Fruit fly (Drosophila melanogaster) whole organism, embryonic: ENCODE results near the gene Sec5.

Experiments used
- Abd-B ChIP-seq: fragments of 200-800 bp; sonication (Bioruptor generic); optimal IDR thresholded peaks from 2 replicates; lab custom pipeline; 2018; ENCODE audit warnings: missing biosample characterization, mild to moderate bottlenecking, missing genetic modification characterization, moderate library complexity
- B-H2 ChIP-seq: fragments of 200-800 bp; sonication (Bioruptor generic); optimal IDR thresholded peaks from 2 replicates; lab custom pipeline; 2018; ENCODE audit warnings: missing biosample characterization, mild to moderate bottlenecking, missing genetic modification characterization
- CG10654 ChIP-seq: fragments of 200-800 bp; sonication (Bioruptor generic); optimal IDR thresholded peaks from 2 replicates; lab custom pipeline; 2016; ENCODE audit warnings: missing biosample characterization, missing genetic modification characterization
- CG13775 ChIP-seq: fragments of 200-800 bp; sonication (Bioruptor generic); optimal IDR thresholded peaks from 3 replicates; lab custom pipeline; 2017; ENCODE audit warnings: missing biosample characterization, mild to moderate bottlenecking, missing genetic modification characterization
- CG14965 ChIP-seq: fragments of 200-800 bp; sonication (Bioruptor generic); optimal IDR thresholded peaks from 2 replicates; lab custom pipeline; 2016; ENCODE audit warnings: missing biosample characterization, missing genetic modification characterization, borderline replicate concordance
- CG15073 ChIP-seq: fragments of 200-800 bp; sonication (Bioruptor generic); optimal IDR thresholded peaks from 2 replicates; lab custom pipeline; 2016; ENCODE audit warnings: missing biosample characterization, missing genetic modification characterization
- CG17912 ChIP-seq: fragments of 200-800 bp; sonication (Bioruptor generic); optimal IDR thresholded peaks from 2 replicates; lab custom pipeline; 2018; ENCODE audit warnings: missing biosample characterization, mild to moderate bottlenecking, missing genetic modification characterization
- CG18476 ChIP-seq: fragments of 200-800 bp; sonication (Bioruptor generic); optimal IDR thresholded peaks from 2 replicates; lab custom pipeline; 2016; ENCODE audit warnings: missing biosample characterization, mild to moderate bottlenecking, missing genetic modification characterization
- CG18599 ChIP-seq: fragments of 200-800 bp; sonication (Bioruptor generic); optimal IDR thresholded peaks from 3 replicates; lab custom pipeline; 2017; ENCODE audit warnings: missing biosample characterization, missing genetic modification characterization, mild to moderate bottlenecking, moderate library complexity, missing genetic modification reagents
- CG18619 ChIP-seq: fragments of 200-800 bp; sonication (Bioruptor generic); optimal IDR thresholded peaks from 3 replicates; lab custom pipeline; 2017; ENCODE audit warnings: missing biosample characterization, mild to moderate bottlenecking, missing genetic modification characterization
- CG3065 ChIP-seq: fragments of 200-800 bp; sonication (Bioruptor generic); optimal IDR thresholded peaks from 2 replicates; lab custom pipeline; 2016; ENCODE audit warnings: missing biosample characterization, missing genetic modification characterization
- CG31441 ChIP-seq: fragments of 200-800 bp; sonication (Bioruptor generic); IDR thresholded peaks from 2 replicates; pipeline ENCODE4 v1.3.6; 2022; ENCODE audit warnings: missing biosample characterization, missing genetic modification characterization
- CG3407 ChIP-seq: fragments of 200-800 bp; sonication (Bioruptor generic); optimal IDR thresholded peaks from 2 replicates; lab custom pipeline; 2018; ENCODE audit warnings: missing biosample characterization, mild to moderate bottlenecking, missing genetic modification characterization
- CG4328 ChIP-seq: fragments of 200-800 bp; sonication (Bioruptor generic); optimal IDR thresholded peaks from 3 replicates; lab custom pipeline; 2017; ENCODE audit warnings: missing biosample characterization, missing genetic modification reagents, missing genetic modification characterization
- CG4854 ChIP-seq: fragments of 200-800 bp; sonication (Bioruptor generic); optimal IDR thresholded peaks from 2 replicates; lab custom pipeline; 2016; ENCODE audit warnings: missing biosample characterization, missing genetic modification characterization, inconsistent platforms
- CG5180 ChIP-seq: fragments of 200-800 bp; sonication (Bioruptor generic); optimal IDR thresholded peaks from 3 replicates; lab custom pipeline; 2017; ENCODE audit warnings: missing biosample characterization, missing genetic modification characterization, mild to moderate bottlenecking, moderate library complexity, missing genetic modification reagents
- CG9817 ChIP-seq: fragments of 200-800 bp; sonication (Bioruptor generic); optimal IDR thresholded peaks from 2 replicates; lab custom pipeline; 2018; ENCODE audit warnings: missing biosample characterization, mild to moderate bottlenecking, missing genetic modification characterization, moderate library complexity
- CG9932 ChIP-seq: fragments of 200-800 bp; sonication (Bioruptor generic); IDR thresholded peaks from 2 replicates; pipeline ENCODE4 v1.3.6; 2022; ENCODE audit warnings: missing biosample characterization, missing genetic modification characterization
- Dip3 ChIP-seq: fragments of 200-800 bp; sonication (Bioruptor generic); optimal IDR thresholded peaks from 3 replicates; lab custom pipeline; 2016; ENCODE audit warnings: missing biosample characterization, missing genetic modification characterization
- Doc3 ChIP-seq: fragments of 200-800 bp; sonication (Bioruptor generic); IDR thresholded peaks from 3 replicates; pipeline ENCODE4 v1.3.6; 2022; ENCODE audit warnings: missing biosample characterization, missing genetic modification characterization; ENCODE audit not compliant: partially characterized antibody
- GATAe ChIP-seq: fragments of 200-800 bp; sonication (Bioruptor generic); conservative IDR thresholded peaks from 2 replicates; pipeline ENCODE4 v1.3.6; 2022; ENCODE audit warnings: missing biosample characterization, missing genetic modification characterization
- Gug ChIP-seq: fragments of 200-800 bp; sonication (Bioruptor generic); IDR thresholded peaks from 4 replicates; pipeline ENCODE4 v1.3.6; 2022; ENCODE audit warnings: missing biosample characterization, missing genetic modification characterization
- HHEX ChIP-seq: fragments of 200-800 bp; sonication (Bioruptor generic); optimal IDR thresholded peaks from 3 replicates; lab custom pipeline; 2017; ENCODE audit warnings: missing biosample characterization, mild to moderate bottlenecking, missing genetic modification characterization, missing genetic modification reagents
- MESR4 ChIP-seq: fragments of 200-800 bp; sonication (Bioruptor generic); optimal IDR thresholded peaks from 2 replicates; lab custom pipeline; 2018; ENCODE audit warnings: missing biosample characterization, mild to moderate bottlenecking, missing genetic modification characterization, moderate library complexity
- Mrtf ChIP-seq: fragments of 200-800 bp; sonication (Bioruptor generic); IDR thresholded peaks from 3 replicates; pipeline ENCODE4 v1.3.6; 2022; ENCODE audit warnings: missing biosample characterization, missing genetic modification characterization
- Pdp1 ChIP-seq, 2 experiments: fragments of 200-800 bp; sonication (Bioruptor generic); optimal IDR thresholded peaks; 3 replicates each; lab custom pipeline; 2016; ENCODE audit warnings: missing biosample characterization in 2 of 2, missing genetic modification characterization in 2 of 2, mild to moderate bottlenecking in 1 of 2, moderate library complexity in 1 of 2
- Scr ChIP-seq: fragments of 200-800 bp; sonication (Bioruptor generic); IDR thresholded peaks from 2 replicates; pipeline ENCODE4 v1.3.6; 2022; ENCODE audit warnings: missing biosample characterization, missing genetic modification characterization; ENCODE audit not compliant: partially characterized antibody
- Side ChIP-seq: fragments of 200-800 bp; sonication (Bioruptor generic); optimal IDR thresholded peaks from 2 replicates; lab custom pipeline; 2016; ENCODE audit warnings: missing biosample characterization, missing genetic modification characterization
- Sry-δ ChIP-seq: fragments of 200-800 bp; sonication (Bioruptor generic); optimal IDR thresholded peaks from 2 replicates; lab custom pipeline; 2016; ENCODE audit warnings: missing biosample characterization, missing genetic modification characterization
- amos ChIP-seq: fragments of 200-800 bp; sonication (Bioruptor generic); IDR thresholded peaks from 2 replicates; pipeline ENCODE4 v1.3.6; 2022; ENCODE audit warnings: missing biosample characterization, missing genetic modification characterization; ENCODE audit not compliant: partially characterized antibody
- bcd ChIP-seq: fragments of 200-800 bp; sonication (Bioruptor generic); optimal IDR thresholded peaks from 2 replicates; lab custom pipeline; 2017; ENCODE audit warnings: missing biosample characterization, mild to moderate bottlenecking, missing genetic modification characterization
- cad ChIP-seq: fragments of >200 bp; optimal IDR thresholded peaks from 2 replicates; lab custom pipeline; 2017; ENCODE audit warnings: missing biosample characterization, missing genetic modification characterization
- chif ChIP-seq, 2 experiments: fragments of 200-800 bp; sonication (Bioruptor generic); optimal IDR thresholded peaks; 3 replicates each; lab custom pipeline; 2016; ENCODE audit warnings: missing biosample characterization in 2 of 2, missing genetic modification characterization in 2 of 2
- dmrt99B ChIP-seq: fragments of 200-800 bp; sonication (Bioruptor generic); optimal IDR thresholded peaks from 2 replicates; lab custom pipeline; 2018; ENCODE audit warnings: missing biosample characterization, mild to moderate bottlenecking, missing genetic modification characterization, moderate library complexity
- fd96Cb ChIP-seq: fragments of 200-800 bp; sonication (Bioruptor generic); optimal IDR thresholded peaks from 2 replicates; lab custom pipeline; 2018; ENCODE audit warnings: missing biosample characterization, mild to moderate bottlenecking, missing genetic modification characterization, moderate library complexity
- gcm ChIP-seq: fragments of 200-800 bp; sonication (Bioruptor generic); optimal IDR thresholded peaks from 2 replicates; lab custom pipeline; 2019; ENCODE audit warnings: missing biosample characterization, mild to moderate bottlenecking, missing genetic modification characterization, moderate library complexity
- gfzf ChIP-seq: fragments of 200-800 bp; sonication (Bioruptor generic); optimal IDR thresholded peaks from 2 replicates; lab custom pipeline; 2016; ENCODE audit warnings: missing biosample characterization, mild to moderate bottlenecking, missing genetic modification characterization, moderate library complexity
- hb ChIP-seq: fragments of 200-800 bp; sonication (Bioruptor generic); IDR thresholded peaks from 3 replicates; pipeline ENCODE4 v1.3.6; 2022; ENCODE audit warnings: missing biosample characterization, missing genetic modification characterization; ENCODE audit not compliant: partially characterized antibody
- hth ChIP-seq: fragments of >200 bp; optimal IDR thresholded peaks from 2 replicates; lab custom pipeline; 2017; ENCODE audit warnings: inconsistent platforms
- inv ChIP-seq: fragments of 200-800 bp; sonication (Bioruptor generic); IDR thresholded peaks from 2 replicates; pipeline ENCODE4 v1.3.6; 2022; ENCODE audit warnings: missing biosample characterization, missing genetic modification characterization; ENCODE audit not compliant: partially characterized antibody
- lmd ChIP-seq: fragments of 200-800 bp; sonication (Bioruptor generic); IDR thresholded peaks from 2 replicates; pipeline ENCODE4 v1.3.6; 2022; ENCODE audit warnings: missing biosample characterization, missing genetic modification characterization
- maf-S ChIP-seq: fragments of 200-800 bp; sonication (Bioruptor generic); optimal IDR thresholded peaks from 2 replicates; lab custom pipeline; 2016; ENCODE audit warnings: missing biosample characterization, missing genetic modification characterization
- pan ChIP-seq, 4 experiments: fragments of >200 bp in 3 of 4; fragments of 200-800 bp in 1 of 4; sonication (Bioruptor generic) in 1 of 4; optimal IDR thresholded peaks in 3 of 4; IDR thresholded peaks in 1 of 4; 2 replicates each; pipeline versions ENCODE4 v1.3.6 to Lab custom; 2017 to 2022; ENCODE audit warnings: missing biosample characterization in 2 of 4, missing genetic modification characterization in 2 of 4, mixed read lengths in 1 of 4
- sens ChIP-seq: fragments of 200-800 bp; sonication (Bioruptor generic); peaks from one replicate; lab custom pipeline; 2016; ENCODE audit warnings: missing biosample characterization, missing genetic modification characterization
- slbo ChIP-seq: fragments of 200-800 bp; sonication (Bioruptor generic); IDR thresholded peaks from 2 replicates; pipeline ENCODE4 v1.3.6; 2022; ENCODE audit warnings: missing biosample characterization, missing genetic modification characterization
- slou ChIP-seq: fragments of 200-800 bp; sonication (Bioruptor generic); optimal IDR thresholded peaks from 3 replicates; lab custom pipeline; 2016; ENCODE audit warnings: missing biosample characterization, missing genetic modification characterization
- stc ChIP-seq: fragments of 200-800 bp; sonication (Bioruptor generic); IDR thresholded peaks from 2 replicates; pipeline ENCODE4 v1.3.6; 2022; ENCODE audit warnings: missing biosample characterization, missing genetic modification characterization
- tup ChIP-seq: fragments of 200-800 bp; sonication (Bioruptor generic); optimal IDR thresholded peaks from 2 replicates; lab custom pipeline; 2016; ENCODE audit warnings: missing biosample characterization, mild to moderate bottlenecking, missing genetic modification characterization, moderate library complexity
- usp ChIP-seq: fragments of >200 bp; optimal IDR thresholded peaks from 2 replicates; lab custom pipeline; 2017; ENCODE audit warnings: missing biosample characterization, missing genetic modification characterization
- wor ChIP-seq: fragments of 200-800 bp; sonication (Bioruptor generic); IDR thresholded peaks from 2 replicates; pipeline ENCODE4 v1.3.6; 2022; ENCODE audit warnings: missing biosample characterization, missing genetic modification characterization

The Sec5 gene

DNA sequence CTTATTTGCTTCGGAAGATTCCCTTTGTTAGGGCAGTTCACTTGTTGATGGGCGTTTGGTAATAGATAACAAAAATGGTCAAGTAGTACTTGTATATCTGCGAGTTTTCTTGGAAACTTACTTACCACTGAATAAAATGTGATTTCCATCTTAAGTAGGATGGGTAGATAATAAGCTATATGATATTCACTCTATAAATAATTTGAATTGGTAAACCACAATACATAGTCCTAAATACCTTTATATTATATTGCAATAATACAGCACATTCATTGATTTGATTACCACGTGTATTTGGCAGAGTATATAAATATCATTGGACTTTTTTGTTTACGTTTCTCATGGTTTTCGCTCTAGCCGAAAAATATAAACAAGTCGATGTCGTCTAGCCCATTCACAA is 18.8 kb downstream of the Sec5 start (continued):
- TF ChIP-seq gcm: peak; percentile 3
- peak; percentile 26 for TF ChIP-seq CG10654 (GFP tag; lab: Kevin White, UChicago)
- no peak for TF ChIP-seq CG14965 (GFP tag; lab: Kevin White, UChicago)
- peak; percentile 26 for TF ChIP-seq CG13775
- TF ChIP-seq CG3407: peak; percentile 6
- TF ChIP-seq Scr (GFP tag; lab: Robert Waterston, UW): no peak
- peak; percentile 25 to 34 for TF ChIP-seq chif (GFP tag; optimal IDR thresholded peaks at IDR 0.05; lab: Kevin White, UChicago)
- TF ChIP-seq CG18619 (GFP tag; lab: Kevin White, UChicago): peak; percentile 82
- peak; percentile 76 for TF ChIP-seq HHEX
- TF ChIP-seq fd96Cb (tag; lab: Kevin White, UChicago): peak; percentile 65
- peak; percentile 21 for TF ChIP-seq CG4854 (GFP tag; lab: Kevin White, UChicago)
- TF ChIP-seq GATAe (GFP tag; lab: Robert Waterston, UW): no peak
- TF ChIP-seq CG4328 (GFP tag; lab: Kevin White, UChicago): no peak
- no peak for TF ChIP-seq CG15073
- TF ChIP-seq tup: no peak
- TF ChIP-seq B-H2: no peak
- no peak for TF ChIP-seq Doc3 (GFP tag; lab: Robert Waterston, UW)
- TF ChIP-seq Pdp1 (GFP tag; optimal IDR thresholded peaks at IDR 0.05; lab: Kevin White, UChicago): peak; percentile 43 to 52
- peak; percentile 17 for TF ChIP-seq Side (GFP tag; lab: Kevin White, UChicago)
- TF ChIP-seq slbo: peak; percentile 71
- TF ChIP-seq slou (GFP tag; lab: Kevin White, UChicago): peak; percentile 50
- TF ChIP-seq Mrtf (GFP tag; lab: Robert Waterston, UW): no peak; the same call in 2 of the 3 replicates
- peak; percentile 35; the same call in 1 of the 2 replicates for TF ChIP-seq wor (GFP tag; lab: Robert Waterston, UW)
- TF ChIP-seq lmd: peak; percentile 76
- no peak for TF ChIP-seq MESR4 (GFP tag; lab: Kevin White, UChicago)
- peak; percentile 72 for TF ChIP-seq CG9817 (tag; lab: Kevin White, UChicago)
- TF ChIP-seq hb: no peak
- TF ChIP-seq cad (GFP tag; lab: Kevin White, UChicago): no peak
- peak; percentile 65 for TF ChIP-seq CG9932 (GFP tag; lab: Robert Waterston, UW)
- TF ChIP-seq sens (GFP tag; lab: Kevin White, UChicago): peak; percentile 88
- peak; percentile 10; the same call in 1 of the 4 replicates for TF ChIP-seq Gug (GFP tag; lab: Robert Waterston, UW)
- peak; percentile 48 for TF ChIP-seq Dip3 (GFP tag; lab: Kevin White, UChicago)
- TF ChIP-seq hth (lab: Kevin White, UChicago): no peak
- TF ChIP-seq gfzf: no peak
- TF ChIP-seq usp: no peak
- peak; percentile 34; the same call in 1 of the 2 replicates for TF ChIP-seq stc (GFP tag; lab: Robert Waterston, UW)
- peak; percentile 47 for TF ChIP-seq CG5180 (GFP tag; lab: Kevin White, UChicago)
- no peak for TF ChIP-seq amos (GFP tag; lab: Robert Waterston, UW)
- TF ChIP-seq dmrt99B (tag; lab: Kevin White, UChicago): peak; percentile 78
- TF ChIP-seq Sry-δ (GFP tag; lab: Kevin White, UChicago): no peak
- peak; percentile 61 for TF ChIP-seq CG31441 (GFP tag; lab: Robert Waterston, UW)
- TF ChIP-seq bcd (GFP tag; lab: Kevin White, UChicago): peak; percentile 49
- no peak for TF ChIP-seq CG3065 (GFP tag; lab: Kevin White, UChicago)
- TF ChIP-seq inv: no peak
- peak; percentile 77 for TF ChIP-seq CG18599 (GFP tag; lab: Kevin White, UChicago)
- peak; percentile 27 for TF ChIP-seq maf-S (GFP tag; lab: Kevin White, UChicago)
- peak; percentile 57 for TF ChIP-seq Abd-B
- TF ChIP-seq CG18476 (GFP tag; lab: Kevin White, UChicago): peak; percentile 6
- no peak for TF ChIP-seq CG17912 (GFP tag; lab: Kevin White, UChicago)
- TF ChIP-seq pan (optimal IDR thresholded peaks at IDR 0.05; lab: Kevin White, UChicago): no peak
- TF ChIP-seq pan (GFP tag; optimal IDR thresholded peaks at IDR 0.05 in 1 of 2, IDR thresholded peaks at IDR 0.05 in 1 of 2): peak in 1 of 2 experiments; percentile 72
